Worm (Caenorhabditis elegans) whole organism, mixed stage, embryonic: ENCODE data around the gene K12H6.4.

ENCODE experiments used
- lin-13 ChIP-seq: fragments of 150-350 bp; optimal IDR thresholded peaks from 2 replicates; lab custom pipeline; 2014; ENCODE audit warnings: missing biosample characterization, missing genetic modification characterization
- lsy-2 ChIP-seq: fragments of 150-350 bp; optimal IDR thresholded peaks from 2 replicates; lab custom pipeline; 2014; ENCODE audit warnings: missing biosample characterization, missing genetic modification characterization
- mep-1 ChIP-seq: fragments of 150-350 bp; optimal IDR thresholded peaks from 2 replicates; lab custom pipeline; 2017; ENCODE audit warnings: missing biosample characterization, missing genetic modification reagents, missing genetic modification characterization, inconsistent platforms
- nhr-12 ChIP-seq: fragments of 150-350 bp; optimal IDR thresholded peaks from 2 replicates; lab custom pipeline; 2014; ENCODE audit warnings: missing biosample characterization, missing genetic modification characterization
- nhr-2 ChIP-seq: fragments of 150-350 bp; optimal IDR thresholded peaks from 2 replicates; lab custom pipeline; 2014; ENCODE audit warnings: missing biosample characterization, missing genetic modification characterization
- nhr-237 ChIP-seq: fragments of 150-350 bp; optimal IDR thresholded peaks from 2 replicates; lab custom pipeline; 2014; ENCODE audit warnings: missing biosample characterization, missing genetic modification characterization
- nhr-28 ChIP-seq: fragments of 150-350 bp; optimal IDR thresholded peaks from 2 replicates; lab custom pipeline; 2014; ENCODE audit warnings: missing biosample characterization, missing genetic modification characterization
- nhr-76 ChIP-seq: sonication (generic microtip); optimal IDR thresholded peaks from 2 replicates; lab custom pipeline; 2017; ENCODE audit warnings: missing biosample characterization, missing genetic modification characterization
- pha-4 ChIP-seq: fragments of 150-350 bp; optimal IDR thresholded peaks from 2 replicates; lab custom pipeline; 2018; ENCODE audit warnings: missing biosample characterization, missing genetic modification reagents, missing genetic modification characterization
- sem-2 ChIP-seq: fragments of 200-800 bp; sonication (Bioruptor generic); optimal IDR thresholded peaks from 2 replicates; lab custom pipeline; 2018; ENCODE audit warnings: mild to moderate bottlenecking, missing genetic modification characterization, missing compliant biosample characterization
- sptf-1 ChIP-seq: sonication (generic microtip); optimal IDR thresholded peaks from 2 replicates; lab custom pipeline; 2017; ENCODE audit warnings: mild to moderate bottlenecking, missing genetic modification characterization, moderate library complexity, missing compliant biosample characterization
- unc-120 ChIP-seq: sonication (generic microtip); optimal IDR thresholded peaks from 2 replicates; lab custom pipeline; 2017; ENCODE audit warnings: missing genetic modification characterization, missing compliant biosample characterization; ENCODE audit not compliant: poor library complexity, severe bottlenecking
- ztf-11 ChIP-seq: fragments of 150-350 bp; optimal IDR thresholded peaks from 2 replicates; lab custom pipeline; 2014; ENCODE audit warnings: missing biosample characterization, missing genetic modification characterization

DNA sequence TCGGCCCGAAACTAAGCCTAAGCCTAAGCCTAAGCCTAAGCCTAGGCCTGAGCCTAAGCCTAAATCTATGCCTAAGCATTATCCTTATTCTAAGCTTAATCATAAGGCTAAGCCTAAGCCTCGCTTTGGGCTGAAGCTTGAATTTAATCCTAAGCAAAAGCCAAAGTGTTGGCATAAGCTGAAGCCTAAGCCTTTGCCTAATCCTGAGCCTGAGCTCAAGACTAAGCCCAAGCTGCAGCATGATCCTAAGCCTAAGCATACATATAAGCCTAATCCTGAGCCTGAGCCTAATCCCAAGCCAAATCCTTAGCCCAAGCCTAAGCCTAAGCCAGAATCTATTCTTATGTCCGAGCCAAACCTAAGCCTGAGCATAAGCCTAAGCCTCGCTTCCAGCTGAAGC, 22.5 kb upstream of the K12H6.4 start:
- TF ChIP-seq nhr-76 (tag; lab: Kevin White, UChicago) = no peak
- no peak for TF ChIP-seq nhr-2
- no peak for TF ChIP-seq nhr-28
- no peak for TF ChIP-seq pha-4
- no peak for TF ChIP-seq sptf-1 (tag; lab: Kevin White, UChicago)
- no peak for TF ChIP-seq mep-1 (tag; lab: Kevin White, UChicago)
- no peak for TF ChIP-seq nhr-12 (tag; lab: Kevin White, UChicago)
- TF ChIP-seq nhr-237 = no peak
- no peak for TF ChIP-seq lsy-2 (tag; lab: Kevin White, UChicago)
- no peak for TF ChIP-seq ztf-11 (tag; lab: Kevin White, UChicago)
- no peak for TF ChIP-seq unc-120 (tag; lab: Kevin White, UChicago)
- no peak for TF ChIP-seq lin-13 (tag; lab: Kevin White, UChicago)
- no peak for TF ChIP-seq sem-2 (GFP tag; lab: Kevin White, UChicago)
